Worm (Caenorhabditis elegans) whole organism, L1 larva: ENCODE measurements around the gene str-85.

Source experiments
- alr-1 ChIP-seq: fragments of 200-800 bp; sonication (Bioruptor generic); optimal IDR thresholded peaks from 2 replicates; lab custom pipeline; 2018; ENCODE audit warnings: borderline replicate concordance, mild to moderate bottlenecking, missing genetic modification characterization, missing compliant biosample characterization
- aly-2 ChIP-seq: fragments of 150-350 bp; optimal IDR thresholded peaks from 2 replicates; lab custom pipeline; 2014; ENCODE audit warnings: missing biosample characterization, missing genetic modification characterization
- ama-1 ChIP-seq: fragments of 150-350 bp; optimal IDR thresholded peaks from 2 replicates; lab custom pipeline; 2014
- blmp-1 ChIP-seq: fragments of 150-350 bp; optimal IDR thresholded peaks from 2 replicates; lab custom pipeline; 2014; ENCODE audit warnings: missing biosample characterization, missing genetic modification characterization
- ceh-90 ChIP-seq: sonication (generic microtip); optimal IDR thresholded peaks from 2 replicates; lab custom pipeline; 2016; ENCODE audit warnings: missing genetic modification characterization, missing compliant biosample characterization
- ces-1 ChIP-seq: fragments of 150-350 bp; optimal IDR thresholded peaks from 2 replicates; lab custom pipeline; 2014; ENCODE audit warnings: missing biosample characterization, missing genetic modification reagents, missing genetic modification characterization
- dpl-1 ChIP-seq, 3 experiments: fragments of 150-350 bp in 2 of 3; sonication (generic microtip) in 1 of 3; optimal IDR thresholded peaks; 2 replicates each; lab custom pipeline; 2014 to 2017; ENCODE audit warnings: missing biosample characterization in 3 of 3, missing genetic modification characterization in 3 of 3, missing genetic modification reagents in 3 of 3
- efl-1 ChIP-seq, 4 experiments: fragments of 150-350 bp; optimal IDR thresholded peaks in 3 of 4; peaks in 1 of 4; 1 replicate in 1 of 4; 2 replicates in 3 of 4; lab custom pipeline; 2014; ENCODE audit warnings: missing biosample characterization in 2 of 4, missing genetic modification characterization in 2 of 4, missing genetic modification reagents in 2 of 4
- efl-3 ChIP-seq: fragments of 200-800 bp; sonication (Bioruptor generic); optimal IDR thresholded peaks from 2 replicates; lab custom pipeline; 2018; ENCODE audit warnings: mild to moderate bottlenecking, missing genetic modification characterization, missing compliant biosample characterization
- elt-2 ChIP-seq: sonication (generic microtip); optimal IDR thresholded peaks from 2 replicates; lab custom pipeline; 2016; ENCODE audit warnings: missing genetic modification characterization, mild to moderate bottlenecking, inconsistent platforms, missing compliant biosample characterization, missing genetic modification reagents
- fkh-4 ChIP-seq: sonication (generic microtip); optimal IDR thresholded peaks from 2 replicates; lab custom pipeline; 2016; ENCODE audit warnings: missing compliant biosample characterization, missing genetic modification characterization, borderline replicate concordance
- isw-1 ChIP-seq: fragments of 200-800 bp; sonication (Bioruptor generic); IDR thresholded peaks from 2 replicates; pipeline ENCODE4 v1.3.6; 2022; ENCODE audit warnings: missing genetic modification characterization, missing compliant biosample characterization
- lin-39 ChIP-seq: fragments of 150-350 bp; optimal IDR thresholded peaks from 2 replicates; lab custom pipeline; 2014; ENCODE audit warnings: missing biosample characterization, missing genetic modification reagents, missing genetic modification characterization
- mab-9 ChIP-seq: fragments of 200-800 bp; sonication (Bioruptor generic); IDR thresholded peaks from 2 replicates; pipeline ENCODE4 v1.3.6; 2022; ENCODE audit warnings: missing genetic modification reagents, missing genetic modification characterization, missing compliant biosample characterization
- mdl-1 ChIP-seq, 2 experiments: fragments of 150-350 bp; optimal IDR thresholded peaks; 2 replicates each; lab custom pipeline; 2014 to 2017; ENCODE audit warnings: missing biosample characterization in 2 of 2, missing genetic modification characterization in 2 of 2, inconsistent platforms in 1 of 2
- mef-2 ChIP-seq: fragments of 150-350 bp; optimal IDR thresholded peaks from 2 replicates; lab custom pipeline; 2014; ENCODE audit warnings: missing biosample characterization, missing genetic modification characterization
- mep-1 ChIP-seq: fragments of 150-350 bp; optimal IDR thresholded peaks from 2 replicates; lab custom pipeline; 2014; ENCODE audit warnings: missing biosample characterization, missing genetic modification characterization
- nhr-11 ChIP-seq: fragments of 150-350 bp; optimal IDR thresholded peaks from 2 replicates; lab custom pipeline; 2014; ENCODE audit warnings: missing biosample characterization, missing genetic modification characterization
- nhr-12 ChIP-seq: sonication (generic microtip); optimal IDR thresholded peaks from 2 replicates; lab custom pipeline; 2017; ENCODE audit warnings: missing biosample characterization, missing genetic modification characterization
- nhr-19 ChIP-seq: fragments of 200-800 bp; sonication (Bioruptor generic); conservative IDR thresholded peaks from 2 replicates; pipeline ENCODE4 v1.3.6; 2022; ENCODE audit warnings: missing genetic modification characterization, missing compliant biosample characterization
- nhr-28 ChIP-seq: fragments of 150-350 bp; optimal IDR thresholded peaks from 2 replicates; lab custom pipeline; 2014; ENCODE audit warnings: missing biosample characterization, missing genetic modification characterization
- nhr-77 ChIP-seq: fragments of 150-350 bp; optimal IDR thresholded peaks from 2 replicates; lab custom pipeline; 2014; ENCODE audit warnings: missing biosample characterization, missing genetic modification characterization
- nhr-84 ChIP-seq: sonication (generic microtip); optimal IDR thresholded peaks from 2 replicates; lab custom pipeline; 2017; ENCODE audit warnings: missing biosample characterization, missing genetic modification characterization
- nhr-85 ChIP-seq: sonication (generic microtip); peaks from one replicate; lab custom pipeline; 2016; ENCODE audit warnings: missing genetic modification characterization, inconsistent platforms, missing compliant biosample characterization
- snpc-4 ChIP-seq: fragments of 150-350 bp; optimal IDR thresholded peaks from 2 replicates; lab custom pipeline; 2014; ENCODE audit warnings: missing biosample characterization, missing genetic modification characterization
- sox-4 ChIP-seq: sonication (generic microtip); optimal IDR thresholded peaks from 2 replicates; lab custom pipeline; 2016; ENCODE audit warnings: missing genetic modification characterization, missing compliant biosample characterization
- sup-37 ChIP-seq: fragments of 200-800 bp; sonication (Bioruptor generic); optimal IDR thresholded peaks from 2 replicates; lab custom pipeline; 2018; ENCODE audit warnings: mild to moderate bottlenecking, missing genetic modification characterization, missing compliant biosample characterization
- unc-30 ChIP-seq: sonication (generic microtip); optimal IDR thresholded peaks from 2 replicates; lab custom pipeline; 2017; ENCODE audit warnings: missing biosample characterization, missing genetic modification characterization
- unc-98 ChIP-seq: fragments of 200-800 bp; sonication (Bioruptor generic); IDR thresholded peaks from 2 replicates; pipeline ENCODE4 v1.3.6; 2022; ENCODE audit warnings: missing genetic modification characterization, missing compliant biosample characterization
- vab-15 ChIP-seq: sonication (generic microtip); optimal IDR thresholded peaks from 2 replicates; lab custom pipeline; 2017; ENCODE audit warnings: missing genotype, mild to moderate bottlenecking, missing genetic modification characterization, missing compliant biosample characterization
- zag-1 ChIP-seq: fragments of 150-350 bp; optimal IDR thresholded peaks from 2 replicates; lab custom pipeline; 2014; ENCODE audit warnings: missing biosample characterization, missing genetic modification characterization

The str-85 gene

DNA sequence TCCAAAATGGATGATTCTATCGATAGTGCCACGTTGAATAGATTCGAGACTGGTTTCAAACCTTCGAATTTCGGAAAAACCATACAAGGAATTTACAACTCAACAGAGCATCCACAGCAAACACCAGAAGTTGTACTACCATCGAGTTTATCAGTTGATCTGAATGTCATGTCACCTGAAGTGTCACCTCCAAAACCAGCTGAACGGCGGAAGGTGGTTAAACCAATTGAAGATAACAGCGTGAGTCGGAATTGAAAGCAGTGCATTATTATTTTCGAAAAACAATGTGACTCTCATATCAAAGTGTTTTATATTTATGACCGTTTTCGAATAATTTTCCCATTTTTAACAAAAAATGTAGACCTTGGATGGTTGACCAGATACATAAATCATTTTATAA is 36.6 kb downstream of the str-85 start:
- TF ChIP-seq sox-4 (no peak), nhr-85 (peak; percentile 37)

DNA sequence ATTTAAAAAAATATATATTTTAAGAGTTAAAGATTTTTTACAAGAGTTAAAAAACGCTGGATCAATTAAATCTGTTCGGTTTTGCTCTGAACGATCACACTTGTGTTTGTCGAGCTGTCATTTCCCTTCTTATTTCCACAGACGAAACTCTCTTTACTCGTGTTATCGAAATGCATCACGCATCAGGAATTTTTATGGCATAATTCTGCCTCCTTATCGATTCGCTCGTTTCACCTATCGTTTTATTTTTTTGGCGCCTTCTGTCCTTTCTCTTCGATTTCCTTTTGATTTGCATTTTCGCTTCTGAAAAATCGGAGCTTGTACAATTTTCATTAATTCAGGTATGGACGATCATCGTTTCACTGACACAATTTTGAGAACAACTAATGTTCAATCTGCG is 37.3 kb downstream of the str-85 start:
- no peak for TF ChIP-seq nhr-11 (tag; lab: Kevin White, UChicago)
- no peak for TF ChIP-seq alr-1
- TF ChIP-seq sox-4: no peak
- TF ChIP-seq ces-1 (GFP tag; lab: Kevin White, UChicago): no peak
- no peak for TF ChIP-seq elt-2 (tag; lab: Kevin White, UChicago)
- TF ChIP-seq nhr-84 (tag; lab: Kevin White, UChicago): no peak
- TF ChIP-seq mep-1 (tag; lab: Kevin White, UChicago): no peak
- no peak for TF ChIP-seq zag-1
- no peak for TF ChIP-seq nhr-28
- no peak for TF ChIP-seq ama-1
- no peak for TF ChIP-seq fkh-4 (tag; lab: Kevin White, UChicago)

DNA sequence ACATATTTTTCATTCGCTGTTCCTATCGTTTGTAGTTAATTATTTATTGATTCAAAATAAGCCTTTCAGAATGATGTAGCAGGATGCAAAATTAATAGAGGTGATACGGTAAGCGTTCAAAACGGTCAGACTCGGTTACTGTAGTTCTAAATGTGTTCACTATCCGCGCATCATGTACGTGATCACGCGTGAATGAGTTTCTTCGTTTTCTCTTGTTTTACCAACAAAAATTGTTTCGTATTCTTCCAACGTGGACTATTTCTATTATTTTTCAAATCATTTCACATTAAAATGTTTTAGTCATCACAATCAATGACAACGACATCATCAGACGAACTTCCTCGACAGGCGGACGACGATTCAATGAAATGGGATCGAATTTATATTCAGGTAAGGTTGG is 38.1 kb downstream of the str-85 start, which contains the start of gene gck-1:
TSS of gene gck-1 (plus strand) at position 301 of the 400 bp plus-strand sequence.
- TF ChIP-seq efl-1 (optimal IDR thresholded peaks at IDR 0.05; lab: Kevin White, UChicago) (no peak), efl-1 (GFP tag; optimal IDR thresholded peaks at IDR 0.05 in 1 of 2; lab: Kevin White, UChicago) (no peak), nhr-12 (tag; lab: Kevin White, UChicago) (no peak), mab-9 (no peak), sup-37 (GFP tag; lab: Kevin White, UChicago) (no peak)

DNA sequence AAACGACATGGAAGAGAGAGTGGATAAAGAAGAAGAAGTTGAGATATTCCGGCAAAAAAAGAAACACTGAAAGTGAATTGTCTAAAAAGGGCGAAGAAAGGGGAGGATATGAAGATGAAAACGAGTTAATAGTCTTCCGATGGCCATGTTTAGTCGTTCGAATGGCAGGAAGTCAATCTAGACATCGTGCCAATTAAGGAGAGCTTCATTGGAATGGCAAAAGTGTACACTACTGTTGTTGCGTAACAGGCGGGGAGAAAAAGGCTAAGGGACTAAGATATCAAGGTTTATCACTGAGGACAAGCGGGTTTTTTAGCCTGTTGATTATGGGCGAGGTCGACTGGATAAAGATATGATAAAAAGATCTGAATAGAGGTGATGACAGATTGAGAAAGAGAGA is 39.5 kb downstream of the str-85 start:
- TF ChIP-seq dpl-1 (GFP tag; optimal IDR thresholded peaks at IDR 0.05; lab: Kevin White, UChicago): no peak
- no peak for TF ChIP-seq mef-2
- TF ChIP-seq unc-98: no peak
- no peak for TF ChIP-seq sup-37 (GFP tag; lab: Kevin White, UChicago)
- TF ChIP-seq nhr-77: no peak
- TF ChIP-seq ama-1: no peak
- TF ChIP-seq, all 84 proteins: peak for 0

DNA sequence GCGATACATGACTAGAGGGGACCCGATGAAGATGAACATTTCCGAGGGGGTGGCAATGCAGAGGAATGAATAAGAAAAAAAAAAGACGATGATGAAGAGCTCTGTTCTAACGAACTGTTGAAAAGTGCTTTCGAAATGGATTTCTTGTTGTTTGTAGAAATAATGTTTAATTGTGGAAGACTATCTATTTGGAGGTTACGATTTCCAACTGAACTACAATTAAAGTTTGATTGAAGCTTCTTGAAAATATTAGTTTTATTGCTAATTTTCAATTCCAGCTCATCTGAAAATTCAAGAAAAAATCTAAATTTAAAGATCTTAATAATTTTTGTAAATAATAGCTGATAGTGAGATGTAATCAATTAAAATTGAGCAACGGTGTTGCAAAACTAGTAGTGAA is 41.2 kb downstream of the str-85 start:
- TF ChIP-seq lin-39 (no peak), ceh-90 (no peak), snpc-4 (tag; lab: Kevin White, UChicago) (no peak), alr-1 (no peak), nhr-19 (GFP tag; lab: Robert Waterston, UW) (no peak), isw-1 (no peak), efl-3 (GFP tag; lab: Kevin White, UChicago) (no peak)

DNA sequence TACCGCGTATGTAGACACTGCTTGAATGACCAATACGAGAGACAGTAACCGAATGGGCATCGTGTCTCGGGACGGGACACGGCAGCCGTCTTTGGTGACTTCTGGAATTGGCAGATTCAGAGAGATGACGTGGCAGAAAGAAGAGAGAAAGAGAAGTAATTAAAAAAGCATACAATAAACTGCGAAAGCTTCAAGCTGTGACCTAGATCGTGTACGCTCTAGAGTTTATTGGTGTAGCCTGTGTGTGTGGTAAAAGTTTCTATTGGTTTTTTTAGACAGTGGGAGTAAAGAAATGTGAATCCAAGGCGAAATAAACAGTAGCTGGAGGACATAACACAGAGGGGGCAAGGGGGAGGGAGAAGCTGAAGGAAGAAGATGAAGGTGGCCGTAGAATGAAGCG is 41.7 kb downstream of the str-85 start, which contains the start of gene T19A5.3:
TSS of gene T19A5.3 (minus strand) at position 101 of the 400 bp plus-strand sequence.
- TF ChIP-seq elt-2 (tag; lab: Kevin White, UChicago): no peak
- TF ChIP-seq mdl-1 (tag; optimal IDR thresholded peaks at IDR 0.05; lab: Kevin White, UChicago): no peak

DNA sequence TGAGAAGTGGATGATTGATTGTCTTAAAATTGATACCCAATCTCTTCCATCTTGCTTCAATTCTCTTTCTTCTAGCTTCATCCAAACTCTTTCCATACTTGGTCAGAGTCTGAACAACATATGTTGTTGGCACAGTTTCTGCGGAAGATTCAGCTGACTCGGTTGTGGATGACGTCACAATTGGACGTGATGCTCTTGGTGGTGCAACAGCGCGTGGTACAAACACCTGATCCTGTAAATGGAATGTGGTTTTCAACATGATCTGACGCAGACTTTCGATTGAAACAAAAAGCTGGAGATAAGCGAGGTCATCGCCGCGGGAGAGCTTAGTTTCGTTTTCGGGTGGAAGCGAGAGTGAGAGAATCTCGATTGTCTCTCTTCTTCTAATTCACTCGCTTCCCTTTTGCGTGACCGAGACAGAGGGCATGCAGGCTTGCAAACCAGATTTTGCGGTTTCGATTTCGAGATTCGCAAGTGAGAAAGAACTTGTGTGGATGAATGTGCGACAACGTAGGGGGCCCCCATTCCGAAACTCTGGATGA is 43.1 kb downstream of the str-85 start:
- TF ChIP-seq efl-1 (optimal IDR thresholded peaks at IDR 0.05; lab: Kevin White, UChicago) (no peak), efl-1 (GFP tag; optimal IDR thresholded peaks at IDR 0.05 in 1 of 2; lab: Kevin White, UChicago) (peak in 1 of 2 experiments; percentile 68), nhr-84 (tag; lab: Kevin White, UChicago) (no peak), aly-2 (tag; lab: Kevin White, UChicago) (no peak), blmp-1 (peak; percentile 99), vab-15 (no peak), unc-30 (tag; lab: Kevin White, UChicago) (no peak)
